Fruit fly (Drosophila melanogaster) whole organism, embryonic: ENCODE data around the gene sip3.

Experiments
- C15 ChIP-seq: fragments of 200-800 bp; sonication (Bioruptor generic); IDR thresholded peaks from 3 replicates; pipeline ENCODE4 v1.3.6; 2022; ENCODE audit warnings: missing biosample characterization, missing genetic modification characterization
- CG10147 ChIP-seq: fragments of 200-800 bp; sonication (Bioruptor generic); optimal IDR thresholded peaks from 2 replicates; lab custom pipeline; 2019; ENCODE audit warnings: missing biosample characterization, mild to moderate bottlenecking, missing genetic modification characterization, moderate library complexity
- CG11398 ChIP-seq: fragments of 200-800 bp; sonication (Bioruptor generic); optimal IDR thresholded peaks from 2 replicates; lab custom pipeline; 2016; ENCODE audit warnings: missing biosample characterization, missing genetic modification characterization
- CG12071 ChIP-seq: fragments of 200-800 bp; sonication (Bioruptor generic); optimal IDR thresholded peaks from 3 replicates; lab custom pipeline; 2018; ENCODE audit warnings: missing biosample characterization, mild to moderate bottlenecking, missing genetic modification characterization
- CG12219 ChIP-seq: fragments of 200-800 bp; sonication (Bioruptor generic); optimal IDR thresholded peaks from 3 replicates; lab custom pipeline; 2018; ENCODE audit warnings: missing biosample characterization, mild to moderate bottlenecking, missing genetic modification characterization
- CG12769 ChIP-seq: fragments of 200-800 bp; sonication (Bioruptor generic); optimal IDR thresholded peaks from 2 replicates; lab custom pipeline; 2019; ENCODE audit warnings: missing biosample characterization, mild to moderate bottlenecking, missing genetic modification characterization, moderate library complexity
- CG13424 ChIP-seq: fragments of 200-800 bp; sonication (Bioruptor generic); optimal IDR thresholded peaks from 2 replicates; lab custom pipeline; 2019; ENCODE audit warnings: missing biosample characterization, mild to moderate bottlenecking, missing genetic modification characterization, moderate library complexity
- CG15514 ChIP-seq: fragments of 200-800 bp; sonication (Bioruptor generic); optimal IDR thresholded peaks from 3 replicates; lab custom pipeline; 2017; ENCODE audit warnings: missing biosample characterization, missing genetic modification characterization, mild to moderate bottlenecking, moderate library complexity, missing genetic modification reagents
- CG17361 ChIP-seq: fragments of 200-800 bp; sonication (Bioruptor generic); IDR thresholded peaks from 3 replicates; pipeline ENCODE4 v1.3.6; 2022; ENCODE audit warnings: missing biosample characterization, missing genetic modification characterization
- CG17385 ChIP-seq: fragments of 200-800 bp; sonication (Bioruptor generic); optimal IDR thresholded peaks from 3 replicates; lab custom pipeline; 2018; ENCODE audit warnings: missing biosample characterization, mild to moderate bottlenecking, missing genetic modification characterization
- CG18599 ChIP-seq: fragments of 200-800 bp; sonication (Bioruptor generic); optimal IDR thresholded peaks from 3 replicates; lab custom pipeline; 2017; ENCODE audit warnings: missing biosample characterization, missing genetic modification characterization, mild to moderate bottlenecking, moderate library complexity, missing genetic modification reagents
- CG3407 ChIP-seq: fragments of 200-800 bp; sonication (Bioruptor generic); optimal IDR thresholded peaks from 2 replicates; lab custom pipeline; 2018; ENCODE audit warnings: missing biosample characterization, mild to moderate bottlenecking, missing genetic modification characterization
- CG3847 ChIP-seq: fragments of 200-800 bp; sonication (Bioruptor generic); IDR thresholded peaks from 2 replicates; pipeline ENCODE4 v1.3.6; 2022; ENCODE audit warnings: missing biosample characterization, missing genetic modification characterization
- CG7987 ChIP-seq: fragments of 200-800 bp; sonication (Bioruptor generic); optimal IDR thresholded peaks from 2 replicates; lab custom pipeline; 2018; ENCODE audit warnings: missing biosample characterization, mild to moderate bottlenecking, missing genetic modification characterization, moderate library complexity
- Dp ChIP-seq: fragments of 200-800 bp; sonication (Bioruptor generic); optimal IDR thresholded peaks from 2 replicates; lab custom pipeline; 2018; ENCODE audit warnings: missing biosample characterization, mild to moderate bottlenecking, missing genetic modification characterization, moderate library complexity
- HLH4C ChIP-seq: fragments of 200-800 bp; sonication (Bioruptor generic); IDR thresholded peaks from 3 replicates; pipeline ENCODE4 v1.3.6; 2022; ENCODE audit warnings: missing biosample characterization, missing genetic modification characterization; ENCODE audit not compliant: partially characterized antibody
- Hey ChIP-seq: fragments of 200-800 bp; sonication (Bioruptor generic); optimal IDR thresholded peaks from 3 replicates; lab custom pipeline; 2018; ENCODE audit warnings: missing biosample characterization, mild to moderate bottlenecking, missing genetic modification characterization
- HmgZ ChIP-seq: fragments of 200-800 bp; sonication (Bioruptor generic); optimal IDR thresholded peaks from 2 replicates; lab custom pipeline; 2018; ENCODE audit warnings: missing biosample characterization, mild to moderate bottlenecking, missing genetic modification characterization
- Hr78 ChIP-seq, 2 experiments: fragments of 200-800 bp in 1 of 2; fragments of >200 bp in 1 of 2; sonication (Bioruptor generic) in 1 of 2; optimal IDR thresholded peaks; 2 replicates each; lab custom pipeline; 2017 to 2019; ENCODE audit warnings: missing biosample characterization in 2 of 2, missing genetic modification characterization in 2 of 2, mild to moderate bottlenecking in 1 of 2, moderate library complexity in 1 of 2
- Lhr ChIP-seq: fragments of 200-800 bp; sonication (Bioruptor generic); optimal IDR thresholded peaks from 3 replicates; lab custom pipeline; 2017; ENCODE audit warnings: mild to moderate bottlenecking, missing biosample characterization, missing genetic modification reagents, missing genetic modification characterization
- MESR4 ChIP-seq: fragments of 200-800 bp; sonication (Bioruptor generic); optimal IDR thresholded peaks from 2 replicates; lab custom pipeline; 2018; ENCODE audit warnings: missing biosample characterization, mild to moderate bottlenecking, missing genetic modification characterization, moderate library complexity
- Med ChIP-seq: fragments of 200-800 bp; sonication (Bioruptor generic); peaks from one replicate; lab custom pipeline; 2016; ENCODE audit warnings: missing biosample characterization, missing genetic modification characterization, mild to moderate bottlenecking, inconsistent platforms, moderate library complexity
- Neu2 ChIP-seq: fragments of 200-800 bp; sonication (Bioruptor generic); optimal IDR thresholded peaks from 3 replicates; lab custom pipeline; 2016; ENCODE audit warnings: missing biosample characterization, missing genetic modification characterization, borderline replicate concordance
- Nf-YB ChIP-seq: fragments of 200-800 bp; sonication (Bioruptor generic); optimal IDR thresholded peaks from 3 replicates; lab custom pipeline; 2019; ENCODE audit warnings: missing biosample characterization, mild to moderate bottlenecking, missing genetic modification characterization, moderate library complexity
- Pdp1 ChIP-seq, 2 experiments: fragments of 200-800 bp; sonication (Bioruptor generic); optimal IDR thresholded peaks; 3 replicates each; lab custom pipeline; 2016; ENCODE audit warnings: missing biosample characterization in 2 of 2, missing genetic modification characterization in 2 of 2, mild to moderate bottlenecking in 1 of 2, moderate library complexity in 1 of 2
- Stat92E ChIP-seq, 3 experiments: fragments of >200 bp in 2 of 3; fragments of 200-800 bp in 1 of 3; sonication (Bioruptor generic) in 1 of 3; optimal IDR thresholded peaks; 2 replicates each; lab custom pipeline; 2017 to 2019; ENCODE audit warnings: missing biosample characterization in 3 of 3, missing genetic modification characterization in 3 of 3, mild to moderate bottlenecking in 1 of 3, moderate library complexity in 1 of 3
- ase ChIP-seq: fragments of 200-800 bp; sonication (Bioruptor generic); IDR thresholded peaks from 3 replicates; pipeline ENCODE4 v1.3.6; 2022; ENCODE audit warnings: missing biosample characterization, missing genetic modification characterization
- ash1 ChIP-seq: fragments of 200-800 bp; sonication (Bioruptor generic); optimal IDR thresholded peaks from 2 replicates; lab custom pipeline; 2018; ENCODE audit warnings: missing biosample characterization, mild to moderate bottlenecking, missing genetic modification characterization
- caup ChIP-seq: fragments of 200-800 bp; sonication (Bioruptor generic); optimal IDR thresholded peaks from 3 replicates; lab custom pipeline; 2017; ENCODE audit warnings: missing biosample characterization, mild to moderate bottlenecking, missing genetic modification characterization, moderate library complexity; ENCODE audit not compliant: severe bottlenecking
- gce ChIP-seq: fragments of 200-800 bp; sonication (Bioruptor generic); IDR thresholded peaks from 3 replicates; pipeline ENCODE4 v1.3.6; 2022; ENCODE audit warnings: missing biosample characterization, missing genetic modification characterization
- hkb ChIP-seq, 2 experiments: fragments of 200-800 bp in 1 of 2; fragments of >200 bp in 1 of 2; sonication (Bioruptor generic) in 1 of 2; IDR thresholded peaks in 1 of 2; optimal IDR thresholded peaks in 1 of 2; 2 replicates each; pipeline versions ENCODE4 v1.3.6 to Lab custom; 2017 to 2022; ENCODE audit warnings: missing biosample characterization in 1 of 2, missing genetic modification characterization in 1 of 2
- lilli ChIP-seq: fragments of 200-800 bp; sonication (Bioruptor generic); optimal IDR thresholded peaks from 3 replicates; lab custom pipeline; 2016; ENCODE audit warnings: missing biosample characterization, missing genetic modification characterization
- mirr ChIP-seq: fragments of 200-800 bp; sonication (Bioruptor generic); optimal IDR thresholded peaks from 3 replicates; lab custom pipeline; 2018; ENCODE audit warnings: missing biosample characterization, mild to moderate bottlenecking, missing genetic modification characterization
- pfk ChIP-seq: fragments of 200-800 bp; sonication (Bioruptor generic); optimal IDR thresholded peaks from 2 replicates; lab custom pipeline; 2018; ENCODE audit warnings: missing biosample characterization, mild to moderate bottlenecking, missing genetic modification characterization, moderate library complexity
- pros ChIP-seq: fragments of 200-800 bp; sonication (Bioruptor generic); optimal IDR thresholded peaks from 3 replicates; lab custom pipeline; 2019; ENCODE audit warnings: missing biosample characterization, mild to moderate bottlenecking, missing genetic modification characterization, moderate library complexity
- rib ChIP-seq: fragments of 200-800 bp; sonication (Bioruptor generic); IDR thresholded peaks from 2 replicates; pipeline ENCODE4 v1.3.6; 2022; ENCODE audit warnings: missing biosample characterization, missing genetic modification characterization
- sc ChIP-seq, 3 experiments: fragments of >200 bp in 2 of 3; fragments of 200-800 bp in 1 of 3; sonication (Bioruptor generic) in 1 of 3; optimal IDR thresholded peaks; 2 replicates in 2 of 3; 3 replicates in 1 of 3; lab custom pipeline; 2017; ENCODE audit warnings: mild to moderate bottlenecking in 1 of 3, missing biosample characterization in 1 of 3, missing genetic modification characterization in 1 of 3, missing genetic modification reagents in 1 of 3
- sens ChIP-seq: fragments of 200-800 bp; sonication (Bioruptor generic); peaks from one replicate; lab custom pipeline; 2016; ENCODE audit warnings: missing biosample characterization, missing genetic modification characterization
- so ChIP-seq: fragments of 200-800 bp; sonication (Bioruptor generic); IDR thresholded peaks from 3 replicates; pipeline ENCODE4 v1.3.6; 2022; ENCODE audit warnings: missing biosample characterization, missing genetic modification characterization
- toy ChIP-seq: fragments of 200-800 bp; sonication (Bioruptor generic); IDR thresholded peaks from 2 replicates; pipeline ENCODE4 v1.3.6; 2022; ENCODE audit warnings: missing biosample characterization, missing genetic modification characterization
- trem ChIP-seq: fragments of 200-800 bp; optimal IDR thresholded peaks from 3 replicates; lab custom pipeline; 2019; ENCODE audit warnings: missing biosample characterization, mild to moderate bottlenecking, missing genetic modification characterization, moderate library complexity
- ttk ChIP-seq: fragments of 200-800 bp; sonication (Bioruptor generic); IDR thresholded peaks from 2 replicates; pipeline ENCODE4 v2.1.2; 2022; ENCODE audit warnings: missing biosample characterization, missing genetic modification characterization

Gene sip3

DNA sequence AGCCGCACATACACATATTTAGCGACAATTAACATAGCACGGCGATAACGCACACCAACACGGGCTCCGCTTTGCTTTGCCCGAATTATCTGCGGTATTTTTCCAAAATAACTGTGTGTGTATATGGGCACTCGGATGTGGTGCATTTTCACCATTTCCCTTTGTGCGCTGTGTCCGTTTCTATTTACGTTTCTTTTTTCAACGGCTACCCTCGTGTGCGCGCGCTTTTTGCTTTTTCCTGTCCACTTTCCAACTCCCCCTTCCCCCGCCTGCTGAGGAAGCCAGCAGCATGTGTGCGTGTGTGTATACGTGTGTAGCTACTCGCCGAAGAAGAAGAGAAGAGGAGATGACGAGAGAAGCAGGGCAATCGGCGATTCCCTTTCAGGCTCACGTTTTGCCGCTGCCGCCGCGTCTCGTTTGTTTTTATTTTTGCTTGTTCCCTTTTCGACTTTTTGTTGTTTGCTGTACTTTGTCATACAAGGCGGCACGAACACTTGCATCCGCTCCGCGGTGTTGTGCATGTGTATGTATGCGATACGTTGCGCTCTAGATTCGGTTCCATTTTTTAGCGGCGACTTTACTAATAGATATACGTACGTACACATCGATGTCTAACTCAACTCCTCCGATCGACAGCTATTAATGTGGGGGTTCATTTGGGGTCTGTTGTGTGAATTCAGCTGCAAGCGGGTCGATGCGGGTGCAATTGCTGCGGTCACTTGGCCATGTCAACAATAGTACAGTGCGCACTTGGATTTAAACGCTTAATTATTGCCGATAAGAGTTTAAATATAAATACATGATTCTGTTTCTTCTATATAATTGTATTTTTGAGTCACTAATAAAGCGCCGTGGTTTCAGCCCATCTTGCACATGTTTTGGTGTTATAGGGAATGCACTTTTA lies 23.7 kb upstream of the sip3 start (continued):
- peak; percentile 8 for TF ChIP-seq trem (tag; lab: Kevin White, UChicago)
- TF ChIP-seq MESR4 (GFP tag; lab: Kevin White, UChicago) = peak; percentile 62
- peak; percentile 58 for TF ChIP-seq Dp (GFP tag; lab: Kevin White, UChicago)
- TF ChIP-seq pfk (GFP tag; lab: Kevin White, UChicago) = peak; percentile 42
- TF ChIP-seq caup (GFP tag; lab: Kevin White, UChicago) = peak; percentile 9
- TF ChIP-seq HmgZ (tag; lab: Kevin White, UChicago) = peak; percentile 51
- TF ChIP-seq so (GFP tag; lab: Robert Waterston, UW) = no peak
- TF ChIP-seq pros = peak; percentile 44
- no peak for TF ChIP-seq HLH4C (GFP tag; lab: Robert Waterston, UW)
- TF ChIP-seq Med = peak; percentile 60
- no peak for TF ChIP-seq sc (optimal IDR thresholded peaks at IDR 0.05; lab: Kevin White, UChicago)
- TF ChIP-seq sc (GFP tag; optimal IDR thresholded peaks at IDR 0.05; lab: Kevin White, UChicago) = no peak
- TF ChIP-seq Stat92E (GFP tag; optimal IDR thresholded peaks at IDR 0.05; lab: Kevin White, UChicago) = peak in 1 of 3 experiments; percentile 27
- TF ChIP-seq CG17385 (GFP tag; lab: Kevin White, UChicago) = peak; percentile 98
- TF ChIP-seq ash1 = no peak
- TF ChIP-seq CG11398 (GFP tag; lab: Kevin White, UChicago) = peak; percentile 4
- peak; percentile 68 for TF ChIP-seq CG12769 (tag; lab: Kevin White, UChicago)
- no peak for TF ChIP-seq rib (GFP tag; lab: Robert Waterston, UW)

DNA sequence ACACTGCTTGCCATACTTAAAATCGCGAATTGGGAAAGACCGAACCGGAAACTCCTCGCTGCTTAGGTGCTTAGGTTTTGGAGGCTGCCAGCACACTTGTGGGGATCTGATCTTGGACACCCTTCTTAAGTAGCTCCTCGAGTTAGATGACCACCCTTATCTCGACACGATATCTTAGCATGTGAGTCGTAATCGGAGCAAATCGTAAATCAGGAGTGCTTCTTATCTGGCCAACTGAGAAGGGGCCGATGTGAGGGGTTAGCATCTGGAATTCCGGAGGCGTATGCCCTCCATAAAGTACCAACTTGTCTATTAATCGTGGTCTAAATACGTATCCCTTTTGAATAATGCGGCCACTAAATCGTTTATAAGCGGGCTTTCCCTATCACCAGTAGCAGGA lies 17.4 kb upstream of the sip3 start, which contains the start of gene salt:
Gene salt, minus strand, starts transcription at position 101 of the 400 bp plus-strand sequence.
- TF ChIP-seq Neu2 (GFP tag; lab: Kevin White, UChicago) (no peak), C15 (GFP tag; lab: Robert Waterston, UW) (no peak), Hey (no peak), lilli (GFP tag; lab: Kevin White, UChicago) (no peak), gce (no peak)

- TF ChIP-seq Pdp1 (GFP tag; optimal IDR thresholded peaks at IDR 0.05; lab: Kevin White, UChicago) (peak in 1 of 2 experiments; percentile 35), CG10147 (no peak), Nf-YB (GFP tag; lab: Kevin White, UChicago) (no peak), CG15514 (GFP tag; lab: Kevin White, UChicago) (peak; percentile 5), MESR4 (GFP tag; lab: Kevin White, UChicago) (no peak), ttk (no peak), CG12219 (GFP tag; lab: Kevin White, UChicago) (peak; percentile 9), CG18599 (GFP tag; lab: Kevin White, UChicago) (peak; percentile 45), ase (GFP tag; lab: Robert Waterston, UW) (no peak), Hr78 (GFP tag; optimal IDR thresholded peaks at IDR 0.05; lab: Kevin White, UChicago) (peak in 1 of 2 experiments; percentile 9), CG17385 (GFP tag; lab: Kevin White, UChicago) (peak; percentile 7), CG13424 (peak; percentile 25), CG7987 (GFP tag; lab: Kevin White, UChicago) (peak; percentile 18), hkb (optimal IDR thresholded peaks at IDR 0.05; lab: Kevin White, UChicago) (no peak), hkb (GFP tag; IDR thresholded peaks at IDR 0.05; lab: Robert Waterston, UW) (peak; percentile 13; the same call in 1 of the 2 replicates), so (GFP tag; lab: Robert Waterston, UW) (0 out of 3 replicates have a peak, but pooled peaks have one; percentile 15), CG17361 (GFP tag; lab: Robert Waterston, UW) (no peak), sens (GFP tag; lab: Kevin White, UChicago) (peak; percentile 36), CG3407 (GFP tag; lab: Kevin White, UChicago) (peak; percentile 0), Lhr (GFP tag; lab: Kevin White, UChicago) (no peak), CG3847 (GFP tag; lab: Robert Waterston, UW) (no peak), mirr (GFP tag; lab: Kevin White, UChicago) (peak; percentile 0), CG12071 (GFP tag; lab: Kevin White, UChicago) (peak; percentile 42), toy (GFP tag; lab: Robert Waterston, UW) (no peak)
These were observed 13.3 kb upstream of the sip3 start, which contains the start of gene CG2187 for dm6 chr3R:31758587-31759167. TSS of gene CG2187 (minus strand) at chr3R:31758637.
